Worm (Caenorhabditis elegans): Measurements from ENCODE around the gene mam-4.

DNA sequence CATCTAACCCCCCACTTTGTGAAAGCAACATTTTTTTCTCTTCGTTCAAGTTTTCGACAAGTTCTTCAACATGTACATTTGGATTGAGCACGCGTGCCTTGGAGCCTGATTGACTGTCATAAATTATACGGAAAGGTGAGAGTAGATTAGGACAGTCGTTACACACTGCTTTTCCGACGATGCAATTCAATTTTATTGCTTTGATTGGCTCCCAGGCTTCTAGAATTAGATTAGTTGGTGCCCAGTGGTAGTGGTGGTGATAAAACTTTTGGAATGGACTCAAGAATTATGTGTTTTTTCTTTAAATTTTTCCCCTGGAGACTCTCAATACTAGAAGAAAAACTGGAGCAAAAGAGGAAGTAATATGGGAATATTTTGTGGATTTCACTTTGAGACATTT, 43.5 kb upstream of the mam-4 start:
- TF ChIP-seq lsy-2 (tag; optimal IDR thresholded peaks at IDR 0.05) (no peak), aly-2 (tag; optimal IDR thresholded peaks at IDR 0.05) (no peak), nhr-10 (tag; optimal IDR thresholded peaks at IDR 0.05) (no peak), mep-1 (tag; optimal IDR thresholded peaks at IDR 0.05) (no peak), mdl-1 (tag; optimal IDR thresholded peaks at IDR 0.05) (no peak), mxl-2 (GFP tag; conservative IDR thresholded peaks at IDR 0.05) (no peak), ama-1 (optimal IDR thresholded peaks at IDR 0.05) (no peak), nhr-111 (GFP tag; optimal IDR thresholded peaks at IDR 0.05) (no peak), daf-12 (tag; optimal IDR thresholded peaks at IDR 0.05) (no peak), lin-13 (GFP tag; optimal IDR thresholded peaks at IDR 0.05) (no peak), nhr-76 (tag; optimal IDR thresholded peaks at IDR 0.05) (no peak), spr-1 (tag; optimal IDR thresholded peaks at IDR 0.05) (no peak), nhr-77 (tag; optimal IDR thresholded peaks at IDR 0.05) (no peak)
